Fruit fly (Drosophila melanogaster): Measurements from ENCODE around the gene CG9981.

Gene CG9981

dm6 chrX:16383667-16384515 lies 21.0 kb downstream of the CG9981 start (continued):
- TF ChIP-seq Med (GFP tag) (peak; percentile 90), CG6791 (GFP tag; IDR thresholded peaks at IDR 0.05; ENCODE audit: partially characterized antibody) (no peak), mirr (GFP tag; optimal IDR thresholded peaks at IDR 0.05) (peak; percentile 89), CG11398 (GFP tag; optimal IDR thresholded peaks at IDR 0.05) (peak; percentile 68), Ssrp (tag; optimal IDR thresholded peaks at IDR 0.05) (no peak), CG13894 (tag; optimal IDR thresholded peaks at IDR 0.05) (peak; percentile 91), CG17829 (tag; optimal IDR thresholded peaks at IDR 0.05) (peak; percentile 50), CG34376 (GFP tag; optimal IDR thresholded peaks at IDR 0.05) (peak; percentile 91), CG32767 (GFP tag; IDR thresholded peaks at IDR 0.05) (peak; percentile 48; the same call in 1 of the 2 replicates), Meics (GFP tag; optimal IDR thresholded peaks at IDR 0.05) (peak; percentile 88), CG6683 (GFP tag; optimal IDR thresholded peaks at IDR 0.05) (peak; percentile 80), CG11560 (tag; IDR thresholded peaks at IDR 0.05) (no peak), eve (GFP tag; optimal IDR thresholded peaks at IDR 0.05) (no peak), zen (tag; optimal IDR thresholded peaks at IDR 0.05) (peak; percentile 46), sens-2 (GFP tag; IDR thresholded peaks at IDR 0.05) (no peak), CG17612 (GFP tag; IDR thresholded peaks at IDR 0.05) (no peak), TFAM (GFP tag; optimal IDR thresholded peaks at IDR 0.05) (peak; percentile 0), Hr39 (optimal IDR thresholded peaks at IDR 0.05) (no peak), Abd-B (GFP tag; optimal IDR thresholded peaks at IDR 0.05) (no peak), NC2α (GFP tag; optimal IDR thresholded peaks at IDR 0.05) (peak; percentile 37), Doc3 (GFP tag; IDR thresholded peaks at IDR 0.05; ENCODE audit: partially characterized antibody) (no peak), her (GFP tag; optimal IDR thresholded peaks at IDR 0.05) (peak; percentile 63), CG10274 (GFP tag; optimal IDR thresholded peaks at IDR 0.05) (peak; percentile 6), sim (GFP tag; IDR thresholded peaks at IDR 0.05) (peak; percentile 37; the same call in 1 of the 2 replicates), nerfin-2 (GFP tag; IDR thresholded peaks at IDR 0.05; ENCODE audit: partially characterized antibody) (no peak), D19B (GFP tag; optimal IDR thresholded peaks at IDR 0.05) (peak; percentile 52), usp (GFP tag; optimal IDR thresholded peaks at IDR 0.05) (no peak), CG6654 (GFP tag; optimal IDR thresholded peaks at IDR 0.05) (no peak), lab (GFP tag; optimal IDR thresholded peaks at IDR 0.05) (no peak), CG31441 (GFP tag; IDR thresholded peaks at IDR 0.05) (no peak; the same call in 1 of the 2 replicates), CG15601 (tag; optimal IDR thresholded peaks at IDR 0.05) (peak; percentile 89), Six4 (GFP tag; optimal IDR thresholded peaks at IDR 0.05) (no peak), Elba2 (GFP tag; optimal IDR thresholded peaks at IDR 0.05) (peak; percentile 1), tin (GFP tag; optimal IDR thresholded peaks at IDR 0.05) (no peak), row (GFP tag; IDR thresholded peaks at IDR 0.05) (no peak), sens (GFP tag) (peak; percentile 92), CG4854 (GFP tag; optimal IDR thresholded peaks at IDR 0.05) (peak; percentile 49), CG16813 (GFP tag; IDR thresholded peaks at IDR 0.05; ENCODE audit: partially characterized antibody) (no peak), Trl (optimal IDR thresholded peaks at IDR 0.05) (no peak), Trl (GFP tag; optimal IDR thresholded peaks at IDR 0.05) (peak; percentile 78), ftz-f1 (GFP tag; optimal IDR thresholded peaks at IDR 0.05) (no peak), HLHmδ (GFP tag; optimal IDR thresholded peaks at IDR 0.05) (no peak), zf30C (GFP tag; optimal IDR thresholded peaks at IDR 0.05) (no peak), CG17912 (GFP tag; optimal IDR thresholded peaks at IDR 0.05) (peak; percentile 67), esg (GFP tag; conservative IDR thresholded peaks at IDR 0.05) (no peak), ranshi (GFP tag; IDR thresholded peaks at IDR 0.05) (peak; percentile 69; the same call in 1 of the 2 replicates), CG10209 (GFP tag; optimal IDR thresholded peaks at IDR 0.05) (peak; percentile 84), Gsc (GFP tag; IDR thresholded peaks at IDR 0.05) (no peak), Tbp (GFP tag; optimal IDR thresholded peaks at IDR 0.05) (no peak), bbx (GFP tag; IDR thresholded peaks at IDR 0.05; ENCODE audit: partially characterized antibody) (no peak)
